Worm (Caenorhabditis elegans): Measurements from ENCODE around the gene nspc-3.

nspc-3 gene

ce11 chrX:8569159-8569558, 32.3 kb downstream of the nspc-3 start:
- no peak for TF ChIP-seq ama-1 (optimal IDR thresholded peaks at IDR 0.05)
- no peak for TF ChIP-seq aly-1 (tag; optimal IDR thresholded peaks at IDR 0.05)
- peak; percentile 67 for TF ChIP-seq hmg-4 (GFP tag; optimal IDR thresholded peaks at IDR 0.05)
- no peak for TF ChIP-seq scrt-1 (GFP tag; IDR thresholded peaks at IDR 0.05)

ce11 chrX:8570997-8571517, 34.2 kb downstream of the nspc-3 start, which contains the start of gene jmjd-3.1:
TSS of gene jmjd-3.1 (plus strand) at chrX:8571047.
- TF ChIP-seq ceh-13 (GFP tag; optimal IDR thresholded peaks at IDR 0.05) (no peak), tbx-11 (GFP tag; IDR thresholded peaks at IDR 0.05) (no peak), scrt-1 (GFP tag; IDR thresholded peaks at IDR 0.05) (no peak), ceh-36 (tag; optimal IDR thresholded peaks at IDR 0.05) (no peak), pes-1 (GFP tag; IDR thresholded peaks at IDR 0.05) (no peak), flt-1 (GFP tag; IDR thresholded peaks at IDR 0.05) (no peak), hmbx-1 (tag; optimal IDR thresholded peaks at IDR 0.05) (no peak), aly-1 (tag; optimal IDR thresholded peaks at IDR 0.05) (no peak), tra-4 (tag; optimal IDR thresholded peaks at IDR 0.05) (no peak), F13C5.2 (tag; optimal IDR thresholded peaks at IDR 0.05) (no peak), sea-1 (GFP tag; conservative IDR thresholded peaks at IDR 0.05) (no peak), B0310.2 (tag; optimal IDR thresholded peaks at IDR 0.05) (no peak), hmg-4 (GFP tag; optimal IDR thresholded peaks at IDR 0.05) (no peak), ama-1 (optimal IDR thresholded peaks at IDR 0.05) (no peak), hnd-1 (tag; optimal IDR thresholded peaks at IDR 0.05) (no peak), tbx-37 (GFP tag; conservative IDR thresholded peaks at IDR 0.05) (no peak), ets-7 (tag; optimal IDR thresholded peaks at IDR 0.05) (no peak)

- no peak for TF ChIP-seq aly-1 (tag; optimal IDR thresholded peaks at IDR 0.05)
- TF ChIP-seq F13C5.2 (tag; optimal IDR thresholded peaks at IDR 0.05), result no peak
- TF ChIP-seq pes-1 (GFP tag; IDR thresholded peaks at IDR 0.05), result no peak
- no peak for TF ChIP-seq flt-1 (GFP tag; IDR thresholded peaks at IDR 0.05)
- no peak for TF ChIP-seq tra-4 (tag; optimal IDR thresholded peaks at IDR 0.05)
- TF ChIP-seq hmbx-1 (tag; optimal IDR thresholded peaks at IDR 0.05), result no peak
- no peak for TF ChIP-seq hmg-4 (GFP tag; optimal IDR thresholded peaks at IDR 0.05)
- TF ChIP-seq ceh-36 (tag; optimal IDR thresholded peaks at IDR 0.05), result no peak
- no peak for TF ChIP-seq ets-7 (tag; optimal IDR thresholded peaks at IDR 0.05)
- TF ChIP-seq ama-1 (optimal IDR thresholded peaks at IDR 0.05), result no peak
- no peak for TF ChIP-seq tbx-37 (GFP tag; conservative IDR thresholded peaks at IDR 0.05)
- TF ChIP-seq sea-1 (GFP tag; conservative IDR thresholded peaks at IDR 0.05), result no peak
- no peak for TF ChIP-seq scrt-1 (GFP tag; IDR thresholded peaks at IDR 0.05)
- no peak for TF ChIP-seq tbx-11 (GFP tag; IDR thresholded peaks at IDR 0.05)
- no peak for TF ChIP-seq ceh-13 (GFP tag; optimal IDR thresholded peaks at IDR 0.05)
- TF ChIP-seq B0310.2 (tag; optimal IDR thresholded peaks at IDR 0.05), result no peak
- TF ChIP-seq hnd-1 (tag; optimal IDR thresholded peaks at IDR 0.05), result no peak
Measured at ce11 chrX:8580217-8580616, 43.3 kb downstream of the nspc-3 start, which contains the start of gene F18E9.4. TSS of gene F18E9.4 (plus strand) at chrX:8580517.

- TF ChIP-seq tra-4 (tag; optimal IDR thresholded peaks at IDR 0.05), result no peak
- TF ChIP-seq hmbx-1 (tag; optimal IDR thresholded peaks at IDR 0.05), result no peak
- TF ChIP-seq ama-1 (optimal IDR thresholded peaks at IDR 0.05), result no peak
- TF ChIP-seq F13C5.2 (tag; optimal IDR thresholded peaks at IDR 0.05), result no peak
- no peak for TF ChIP-seq hnd-1 (tag; optimal IDR thresholded peaks at IDR 0.05)
- no peak for TF ChIP-seq aly-1 (tag; optimal IDR thresholded peaks at IDR 0.05)
- no peak for TF ChIP-seq ceh-13 (GFP tag; optimal IDR thresholded peaks at IDR 0.05)
- TF ChIP-seq hmg-4 (GFP tag; optimal IDR thresholded peaks at IDR 0.05), result no peak
- no peak for TF ChIP-seq pes-1 (GFP tag; IDR thresholded peaks at IDR 0.05)
- no peak for TF ChIP-seq B0310.2 (tag; optimal IDR thresholded peaks at IDR 0.05)
- TF ChIP-seq tbx-11 (GFP tag; IDR thresholded peaks at IDR 0.05), result no peak
- TF ChIP-seq flt-1 (GFP tag; IDR thresholded peaks at IDR 0.05), result no peak
- no peak for TF ChIP-seq sea-1 (GFP tag; conservative IDR thresholded peaks at IDR 0.05)
- TF ChIP-seq tbx-37 (GFP tag; conservative IDR thresholded peaks at IDR 0.05), result no peak
- no peak for TF ChIP-seq ets-7 (tag; optimal IDR thresholded peaks at IDR 0.05)
- no peak for TF ChIP-seq scrt-1 (GFP tag; IDR thresholded peaks at IDR 0.05)
- TF ChIP-seq ceh-36 (tag; optimal IDR thresholded peaks at IDR 0.05), result no peak
Measured at ce11 chrX:8581447-8581846, 44.6 kb downstream of the nspc-3 start, which contains the start of gene F18E9.8. TSS of gene F18E9.8 (minus strand) at chrX:8581547.

ce11 chrX:8582767-8583360, 46.0 kb downstream of the nspc-3 start:
- TF ChIP-seq hmbx-1 (tag; optimal IDR thresholded peaks at IDR 0.05), result no peak
- TF ChIP-seq ceh-36 (tag; optimal IDR thresholded peaks at IDR 0.05), result no peak
- no peak for TF ChIP-seq B0310.2 (tag; optimal IDR thresholded peaks at IDR 0.05)
- TF ChIP-seq hnd-1 (tag; optimal IDR thresholded peaks at IDR 0.05), result no peak
- TF ChIP-seq flt-1 (GFP tag; IDR thresholded peaks at IDR 0.05), result no peak
- TF ChIP-seq pes-1 (GFP tag; IDR thresholded peaks at IDR 0.05), result no peak
- TF ChIP-seq F13C5.2 (tag; optimal IDR thresholded peaks at IDR 0.05), result no peak
- no peak for TF ChIP-seq aly-1 (tag; optimal IDR thresholded peaks at IDR 0.05)
- TF ChIP-seq ama-1 (optimal IDR thresholded peaks at IDR 0.05), result no peak
- no peak for TF ChIP-seq tra-4 (tag; optimal IDR thresholded peaks at IDR 0.05)
- no peak for TF ChIP-seq hmg-4 (GFP tag; optimal IDR thresholded peaks at IDR 0.05)
- TF ChIP-seq sea-1 (GFP tag; conservative IDR thresholded peaks at IDR 0.05), result no peak
- TF ChIP-seq tbx-37 (GFP tag; conservative IDR thresholded peaks at IDR 0.05), result no peak

ce11 chrX:8584825-8585384, 48.0 kb downstream of the nspc-3 start:
- TF ChIP-seq hmg-4 (GFP tag; optimal IDR thresholded peaks at IDR 0.05), result no peak
- TF ChIP-seq ceh-36 (tag; optimal IDR thresholded peaks at IDR 0.05), result no peak
- no peak for TF ChIP-seq sea-1 (GFP tag; conservative IDR thresholded peaks at IDR 0.05)
- TF ChIP-seq tra-4 (tag; optimal IDR thresholded peaks at IDR 0.05), result no peak
- no peak for TF ChIP-seq ama-1 (optimal IDR thresholded peaks at IDR 0.05)
- no peak for TF ChIP-seq tbx-37 (GFP tag; conservative IDR thresholded peaks at IDR 0.05)
- no peak for TF ChIP-seq flt-1 (GFP tag; IDR thresholded peaks at IDR 0.05)
- TF ChIP-seq pes-1 (GFP tag; IDR thresholded peaks at IDR 0.05), result no peak

ce11 chrX:8585837-8586236, 48.9 kb downstream of the nspc-3 start, which contains the start of gene F18E9.3:
TSS of gene F18E9.3 (plus strand) at chrX:8586147.
- TF ChIP-seq ama-1 (optimal IDR thresholded peaks at IDR 0.05) (no peak), tbx-11 (GFP tag; IDR thresholded peaks at IDR 0.05) (no peak), hnd-1 (tag; optimal IDR thresholded peaks at IDR 0.05) (no peak), hmbx-1 (tag; optimal IDR thresholded peaks at IDR 0.05) (no peak), pes-1 (GFP tag; IDR thresholded peaks at IDR 0.05) (no peak), B0310.2 (tag; optimal IDR thresholded peaks at IDR 0.05) (no peak), tra-4 (tag; optimal IDR thresholded peaks at IDR 0.05) (no peak), sea-1 (GFP tag; conservative IDR thresholded peaks at IDR 0.05) (no peak), aly-1 (tag; optimal IDR thresholded peaks at IDR 0.05) (no peak), ceh-36 (tag; optimal IDR thresholded peaks at IDR 0.05) (no peak), ceh-13 (GFP tag; optimal IDR thresholded peaks at IDR 0.05) (no peak), flt-1 (GFP tag; IDR thresholded peaks at IDR 0.05) (no peak), tbx-37 (GFP tag; conservative IDR thresholded peaks at IDR 0.05) (no peak)

All from whole organism, early embryonic.